Fruit fly (Drosophila melanogaster): ENCODE results near the gene RpL40.

RpL40 gene

DNA sequence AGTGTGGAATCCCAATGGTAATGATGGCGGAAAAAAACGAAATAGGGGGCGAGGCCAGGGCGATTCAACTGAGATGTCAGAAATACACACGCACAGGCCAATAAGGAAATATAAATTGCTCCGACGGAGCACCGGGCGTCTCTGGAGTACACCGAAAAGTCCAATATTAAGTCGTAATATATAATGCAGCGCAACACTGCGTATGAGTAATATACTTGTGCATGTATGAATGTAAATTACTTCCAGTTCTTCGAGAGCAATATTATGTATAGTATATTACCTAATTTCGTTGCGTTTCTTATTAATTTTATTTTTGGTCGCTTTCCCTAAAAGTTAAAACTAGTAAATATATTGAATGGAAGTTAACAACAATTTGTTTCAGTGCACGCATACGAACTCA is 3.1 kb downstream of the RpL40 start:
- no peak for TF ChIP-seq tj (GFP tag; optimal IDR thresholded peaks at IDR 0.05)
- TF ChIP-seq Crg-1 (GFP tag; optimal IDR thresholded peaks at IDR 0.05): no peak
- no peak for TF ChIP-seq CG1620 (GFP tag; optimal IDR thresholded peaks at IDR 0.05)
- TF ChIP-seq CG7101 (tag; optimal IDR thresholded peaks at IDR 0.05): no peak

DNA sequence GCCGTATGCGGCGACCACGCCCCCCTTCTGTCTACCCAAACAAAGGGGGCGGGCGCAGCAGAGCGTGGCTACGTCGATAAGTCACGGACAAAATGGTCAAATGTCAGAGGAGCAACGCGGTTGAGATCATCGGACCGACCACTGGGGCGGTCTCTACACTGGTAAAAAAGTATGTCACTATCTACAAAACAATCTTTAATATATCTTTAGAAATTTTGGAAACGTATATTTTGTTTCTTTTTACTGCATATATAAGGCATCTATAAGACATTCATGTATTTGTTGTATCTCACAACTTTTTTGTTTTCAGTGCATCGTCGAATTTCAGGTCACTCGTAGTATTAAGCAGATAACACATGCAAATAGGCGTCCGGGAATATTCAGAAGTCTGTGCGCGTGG is 14.0 kb downstream of the RpL40 start:
- TF ChIP-seq CG1620 (GFP tag; optimal IDR thresholded peaks at IDR 0.05): no peak
- no peak for TF ChIP-seq Hr96 (GFP tag; optimal IDR thresholded peaks at IDR 0.05)
- no peak for TF ChIP-seq CG33017 (tag; optimal IDR thresholded peaks at IDR 0.05)
- TF ChIP-seq CG5204 (GFP tag; optimal IDR thresholded peaks at IDR 0.05): no peak
- no peak for TF ChIP-seq bab1 (GFP tag; optimal IDR thresholded peaks at IDR 0.05)
- no peak for TF ChIP-seq Crg-1 (GFP tag; optimal IDR thresholded peaks at IDR 0.05)

DNA sequence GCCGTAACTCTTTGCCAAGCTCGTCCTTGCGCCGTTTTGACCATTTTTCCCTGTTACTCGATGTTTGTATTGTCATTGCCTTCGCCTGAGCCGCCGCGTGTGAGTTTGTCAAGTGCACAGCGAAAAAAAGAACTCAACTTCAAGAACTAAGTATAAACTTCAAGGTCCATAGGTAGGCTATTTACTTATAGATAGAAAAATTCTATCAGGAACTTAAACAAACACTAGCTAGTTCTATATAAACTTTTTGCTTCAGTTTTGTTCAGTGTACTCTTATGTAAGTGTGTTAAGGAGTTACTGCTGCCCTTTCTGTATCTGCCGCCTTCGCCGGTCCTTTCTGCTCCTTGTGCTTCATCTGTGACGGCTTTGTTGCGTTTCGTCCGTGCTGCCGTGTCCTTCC is 18.9 kb downstream of the RpL40 start:
- TF ChIP-seq CG5204 (GFP tag; optimal IDR thresholded peaks at IDR 0.05) (no peak), Clk (GFP tag; optimal IDR thresholded peaks at IDR 0.05) (no peak), CG1620 (GFP tag; optimal IDR thresholded peaks at IDR 0.05) (no peak), Mnt (GFP tag; optimal IDR thresholded peaks at IDR 0.05) (no peak), CG14711 (tag; optimal IDR thresholded peaks at IDR 0.05) (no peak), ovo (GFP tag; optimal IDR thresholded peaks at IDR 0.05) (no peak), cnc (optimal IDR thresholded peaks at IDR 0.05) (no peak), CG7101 (tag; optimal IDR thresholded peaks at IDR 0.05) (no peak), CG12768 (GFP tag; optimal IDR thresholded peaks at IDR 0.05) (no peak), bab1 (GFP tag; optimal IDR thresholded peaks at IDR 0.05) (no peak), cic (GFP tag; optimal IDR thresholded peaks at IDR 0.05) (no peak), Hr96 (GFP tag; optimal IDR thresholded peaks at IDR 0.05) (no peak), kay (GFP tag; ENCODE audit: borderline replicate concordance) (no peak), CG7045 (GFP tag; optimal IDR thresholded peaks at IDR 0.05) (no peak), toe (GFP tag; optimal IDR thresholded peaks at IDR 0.05) (no peak), Crg-1 (GFP tag; optimal IDR thresholded peaks at IDR 0.05) (no peak), CG11617 (GFP tag; optimal IDR thresholded peaks at IDR 0.05) (no peak), CG33017 (tag; optimal IDR thresholded peaks at IDR 0.05) (no peak), pad (GFP tag; optimal IDR thresholded peaks at IDR 0.05) (no peak), tj (GFP tag; optimal IDR thresholded peaks at IDR 0.05) (no peak)

dm6 chr2L:4248314-4248713 is 20.8 kb downstream of the RpL40 start:
- TF ChIP-seq CG7045 (GFP tag; optimal IDR thresholded peaks at IDR 0.05) (no peak), pad (GFP tag; optimal IDR thresholded peaks at IDR 0.05) (no peak), CG5204 (GFP tag; optimal IDR thresholded peaks at IDR 0.05) (no peak), Clk (GFP tag; optimal IDR thresholded peaks at IDR 0.05) (no peak), tj (GFP tag; optimal IDR thresholded peaks at IDR 0.05) (no peak), CG33017 (tag; optimal IDR thresholded peaks at IDR 0.05) (no peak), ovo (GFP tag; optimal IDR thresholded peaks at IDR 0.05) (no peak), CG7101 (tag; optimal IDR thresholded peaks at IDR 0.05) (no peak)

DNA sequence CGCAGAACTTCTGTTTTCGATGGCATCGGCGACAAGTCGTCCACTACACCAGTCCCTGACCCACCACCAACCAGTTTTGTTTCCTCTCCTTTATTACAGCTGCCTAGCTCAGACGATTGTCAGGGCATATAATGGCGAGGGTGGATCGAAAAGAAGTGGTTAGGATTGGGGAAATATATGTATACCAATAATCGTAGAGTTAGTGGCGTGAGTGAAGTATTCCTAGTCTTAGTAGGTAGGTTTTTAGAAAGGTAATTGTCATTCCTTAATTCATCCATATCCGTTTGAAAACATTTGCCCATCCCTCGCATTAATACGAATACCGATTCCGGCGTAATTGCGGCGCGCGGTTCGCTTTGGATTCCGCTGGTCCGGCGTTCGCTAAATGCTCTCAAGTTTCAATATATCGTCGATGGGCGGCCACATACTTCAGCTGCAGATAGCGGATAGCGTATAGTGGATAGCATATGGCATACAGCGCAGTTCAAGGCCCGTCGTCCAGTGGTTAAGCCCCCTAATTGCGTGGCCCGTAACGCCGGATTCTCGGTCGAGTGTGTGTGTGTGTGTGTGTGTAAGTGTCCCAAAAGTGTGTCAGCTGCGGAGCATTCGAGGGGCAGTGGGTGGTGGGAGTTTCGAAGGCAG is 25.5 kb downstream of the RpL40 start:
- TF ChIP-seq cic (GFP tag; optimal IDR thresholded peaks at IDR 0.05): no peak
- TF ChIP-seq CG14711 (tag; optimal IDR thresholded peaks at IDR 0.05): no peak
- no peak for TF ChIP-seq CG12768 (GFP tag; optimal IDR thresholded peaks at IDR 0.05)
- no peak for TF ChIP-seq ovo (GFP tag; optimal IDR thresholded peaks at IDR 0.05)
- TF ChIP-seq cnc (optimal IDR thresholded peaks at IDR 0.05): no peak
- TF ChIP-seq CG11617 (GFP tag; optimal IDR thresholded peaks at IDR 0.05): no peak
- TF ChIP-seq CG33017 (tag; optimal IDR thresholded peaks at IDR 0.05): no peak

DNA sequence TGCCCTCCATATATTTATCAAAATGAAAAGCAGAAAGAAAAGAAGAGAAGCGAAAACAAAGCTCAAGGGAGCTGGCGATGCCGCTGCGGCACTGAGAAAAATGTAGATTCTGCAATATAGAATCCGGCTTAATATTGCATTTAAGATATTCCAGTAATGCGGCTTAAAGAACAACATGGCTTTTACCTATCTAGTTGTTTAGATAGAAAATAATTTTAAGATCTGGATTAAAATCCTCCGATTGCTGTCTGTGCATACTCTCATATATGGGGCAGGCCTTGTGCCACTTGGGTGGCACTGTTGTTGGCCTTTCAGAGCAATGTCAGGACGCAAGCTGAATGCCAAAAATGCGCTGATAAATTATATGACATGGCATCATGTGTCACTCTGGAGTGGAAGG is 27.4 kb downstream of the RpL40 start:
- TF ChIP-seq toe (GFP tag; optimal IDR thresholded peaks at IDR 0.05) (no peak), CG12768 (GFP tag; optimal IDR thresholded peaks at IDR 0.05) (no peak)

DNA sequence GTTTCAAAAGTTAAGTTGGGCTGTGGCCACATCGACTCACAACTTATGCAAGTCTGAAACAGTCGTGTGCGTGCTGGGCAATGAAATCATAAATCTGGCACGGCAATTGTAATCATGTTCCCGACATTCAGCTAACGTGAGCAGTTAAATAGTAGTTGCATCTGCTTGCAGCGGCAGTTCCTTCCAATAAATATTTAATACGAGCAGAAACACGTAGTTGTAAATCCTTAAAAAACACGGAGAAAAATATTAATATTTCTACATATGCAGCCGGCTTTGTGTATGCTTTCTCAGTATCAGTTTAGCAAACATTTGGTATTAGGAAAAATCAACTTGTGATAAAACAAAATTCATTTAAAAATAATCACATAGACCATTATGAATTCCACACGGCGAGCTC is 29.8 kb downstream of the RpL40 start, which contains the start of gene CG15425:
CG15425 (plus strand) TSS at position 301 of the 400 bp plus-strand sequence.
- TF ChIP-seq Mnt (GFP tag; optimal IDR thresholded peaks at IDR 0.05) (no peak), tj (GFP tag; optimal IDR thresholded peaks at IDR 0.05) (no peak), Crg-1 (GFP tag; optimal IDR thresholded peaks at IDR 0.05) (no peak), cnc (optimal IDR thresholded peaks at IDR 0.05) (no peak), toe (GFP tag; optimal IDR thresholded peaks at IDR 0.05) (no peak), CG11617 (GFP tag; optimal IDR thresholded peaks at IDR 0.05) (no peak), cic (GFP tag; optimal IDR thresholded peaks at IDR 0.05) (no peak), CG5204 (GFP tag; optimal IDR thresholded peaks at IDR 0.05) (no peak), ovo (GFP tag; optimal IDR thresholded peaks at IDR 0.05) (no peak), CG1620 (GFP tag; optimal IDR thresholded peaks at IDR 0.05) (no peak), CG12768 (GFP tag; optimal IDR thresholded peaks at IDR 0.05) (no peak), kay (GFP tag; ENCODE audit: borderline replicate concordance) (no peak), Clk (GFP tag; optimal IDR thresholded peaks at IDR 0.05) (no peak), CG33017 (tag; optimal IDR thresholded peaks at IDR 0.05) (no peak)
